Fruit fly (Drosophila melanogaster): ENCODE measurements around the gene AdamTS-A.

- no peak for TF ChIP-seq CG11617 (GFP tag; optimal IDR thresholded peaks at IDR 0.05)
- TF ChIP-seq CG1620 (GFP tag; optimal IDR thresholded peaks at IDR 0.05), result no peak
- TF ChIP-seq tj (GFP tag; optimal IDR thresholded peaks at IDR 0.05), result no peak
- TF ChIP-seq CG12768 (GFP tag; optimal IDR thresholded peaks at IDR 0.05), result no peak
These were observed 48.7 kb downstream of the AdamTS-A start for dm6 chr3R:15427199-15427817.
